Worm (Caenorhabditis elegans): ENCODE measurements around the gene F13B12.7.

- TF ChIP-seq nhr-28 (tag; optimal IDR thresholded peaks at IDR 0.05) (no peak), mes-2 (tag; optimal IDR thresholded peaks at IDR 0.05; ENCODE audit: poor library complexity, severe bottlenecking) (no peak), ces-1 (GFP tag; optimal IDR thresholded peaks at IDR 0.05) (no peak), nhr-11 (tag; optimal IDR thresholded peaks at IDR 0.05) (no peak), snpc-4 (tag; optimal IDR thresholded peaks at IDR 0.05) (no peak), mxl-3 (GFP tag; optimal IDR thresholded peaks at IDR 0.05) (no peak), unc-39 (tag; optimal IDR thresholded peaks at IDR 0.05) (no peak), nhr-25 (tag; optimal IDR thresholded peaks at IDR 0.05; ENCODE audit: borderline replicate concordance, insufficient read depth) (no peak), fkh-10 (GFP tag; optimal IDR thresholded peaks at IDR 0.05) (no peak), aly-2 (tag; optimal IDR thresholded peaks at IDR 0.05) (no peak), F37D6.2 (tag; optimal IDR thresholded peaks at IDR 0.05) (no peak), fos-1 (tag; optimal IDR thresholded peaks at IDR 0.05) (no peak), ceh-44 (GFP tag; IDR thresholded peaks at IDR 0.05) (no peak)
Measured at ce11 chrIV:10453001-10453400, 9.4 kb downstream of the F13B12.7 start, which contains the start of gene F01D4.8.

All from whole organism, L4 larva.